Worm (Caenorhabditis elegans): Measurements from ENCODE around the gene nhr-161.

Gene nhr-161

DNA sequence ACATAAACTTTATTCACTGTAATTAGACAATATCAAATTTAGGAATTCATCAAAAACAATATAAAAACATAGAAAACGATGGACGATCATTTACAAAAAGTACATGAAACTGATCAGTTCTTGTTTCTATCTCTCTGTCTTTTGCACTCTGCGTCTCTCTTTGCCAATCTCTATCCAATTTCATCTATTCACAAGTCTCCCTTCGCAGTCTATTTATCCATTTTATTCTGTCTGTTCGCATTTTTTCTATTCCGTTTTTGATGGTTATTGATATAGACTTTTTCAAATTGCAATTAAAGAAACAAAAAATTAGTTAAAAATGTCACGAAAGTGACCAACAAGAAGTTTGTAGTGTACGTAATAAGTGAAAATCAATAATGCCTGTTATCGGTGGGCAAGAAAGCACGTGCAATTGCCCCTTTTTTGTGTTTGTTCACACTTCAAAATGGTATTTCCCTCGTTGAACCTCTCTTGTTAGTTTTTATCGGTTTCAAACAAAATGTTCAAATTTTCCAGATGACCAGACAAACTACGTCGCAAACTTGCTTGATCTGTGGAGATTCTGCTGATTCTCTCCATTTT, 15.7 kb upstream of the nhr-161 start, which contains the start of gene nhr-42 (continued):
- no peak for TF ChIP-seq dmd-4 (tag; optimal IDR thresholded peaks at IDR 0.05)
- TF ChIP-seq nhr-6 (tag; optimal IDR thresholded peaks at IDR 0.05), result no peak
- no peak for TF ChIP-seq elt-3 (tag; optimal IDR thresholded peaks at IDR 0.05)
- no peak for TF ChIP-seq nhr-21 (tag; optimal IDR thresholded peaks at IDR 0.05)
- TF ChIP-seq ztf-1 (GFP tag; conservative IDR thresholded peaks at IDR 0.05), result no peak
- no peak for TF ChIP-seq elt-1 (tag; optimal IDR thresholded peaks at IDR 0.05)
- TF ChIP-seq unc-62 (GFP tag; optimal IDR thresholded peaks at IDR 0.05), result no peak
- TF ChIP-seq crh-2 (tag; optimal IDR thresholded peaks at IDR 0.05), result peak; percentile 33
- no peak for TF ChIP-seq skn-1 (tag; optimal IDR thresholded peaks at IDR 0.05)
- TF ChIP-seq blmp-1 (tag; optimal IDR thresholded peaks at IDR 0.05; ENCODE audit: insufficient read depth), result no peak
- no peak for TF ChIP-seq ceh-82 (tag; optimal IDR thresholded peaks at IDR 0.05)
- no peak for TF ChIP-seq alr-1 (tag; optimal IDR thresholded peaks at IDR 0.05)

DNA sequence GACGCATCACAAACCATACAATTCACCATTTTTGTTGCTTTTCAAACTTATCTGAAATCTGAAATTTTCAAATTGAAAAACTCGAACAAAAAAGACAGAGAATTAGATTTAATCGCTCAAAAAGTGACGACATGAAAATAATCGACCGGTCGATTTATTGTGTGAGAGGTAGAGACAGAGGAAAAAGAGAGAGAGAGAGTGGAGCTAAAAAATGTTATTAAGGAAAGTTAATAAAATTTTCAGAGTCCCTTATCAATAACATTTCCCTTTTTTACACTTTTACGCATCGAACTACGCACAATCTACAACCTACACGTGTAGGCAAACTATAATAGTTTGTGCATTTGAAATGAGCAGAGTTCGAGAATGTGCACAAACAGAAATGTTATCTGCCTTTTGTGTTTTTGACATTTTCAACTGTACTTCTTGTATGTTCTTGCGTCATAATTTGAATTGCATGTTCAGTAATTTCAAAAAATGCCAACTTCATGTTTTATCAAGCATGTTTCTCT, 14.4 kb upstream of the nhr-161 start, which contains the start of gene nhr-107:
Gene nhr-107, minus strand, starts transcription at position 51 of the 512 bp plus-strand sequence.
- TF ChIP-seq fos-1 (tag; optimal IDR thresholded peaks at IDR 0.05), result peak; percentile 13
- TF ChIP-seq sem-4 (tag; optimal IDR thresholded peaks at IDR 0.05), result no peak
- TF ChIP-seq elt-3 (tag; optimal IDR thresholded peaks at IDR 0.05), result no peak
- TF ChIP-seq skn-1 (tag; optimal IDR thresholded peaks at IDR 0.05), result no peak
- peak; percentile 27 for TF ChIP-seq sma-9 (GFP tag; optimal IDR thresholded peaks at IDR 0.05)
- TF ChIP-seq sma-9 (tag; optimal IDR thresholded peaks at IDR 0.05), result no peak

DNA sequence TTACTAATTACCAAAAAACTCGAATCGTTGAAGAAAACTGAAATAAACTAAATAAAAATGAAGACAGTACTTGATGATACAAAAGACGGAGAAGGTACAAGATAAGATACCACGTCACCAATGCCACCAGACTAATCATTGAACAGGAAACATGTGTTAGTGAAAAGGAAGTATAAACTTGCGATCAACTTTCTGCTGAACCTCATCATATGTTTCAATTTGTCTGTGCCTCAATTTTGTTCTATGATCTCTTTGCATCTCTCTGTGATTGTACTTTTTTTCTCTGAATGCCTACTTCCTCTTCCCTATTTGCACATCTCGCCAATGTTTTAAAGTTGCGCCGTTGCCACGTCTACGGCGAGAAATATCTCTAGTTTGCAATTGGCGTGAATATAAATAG, 11.3 kb upstream of the nhr-161 start:
- TF ChIP-seq ceh-16 (tag; optimal IDR thresholded peaks at IDR 0.05) (no peak), F13H6.1 (tag; optimal IDR thresholded peaks at IDR 0.05) (peak; percentile 63), alr-1 (tag; optimal IDR thresholded peaks at IDR 0.05) (no peak), ztf-11 (tag; optimal IDR thresholded peaks at IDR 0.05) (no peak), mab-5 (tag; optimal IDR thresholded peaks at IDR 0.05) (no peak), mdl-1 (tag; optimal IDR thresholded peaks at IDR 0.05) (no peak), R02D3.7 (tag; optimal IDR thresholded peaks at IDR 0.05) (no peak), C34F6.9 (tag; optimal IDR thresholded peaks at IDR 0.05) (no peak), sem-4 (tag; optimal IDR thresholded peaks at IDR 0.05) (peak; percentile 17), mbf-1 (tag; optimal IDR thresholded peaks at IDR 0.05) (no peak), peb-1 (tag; optimal IDR thresholded peaks at IDR 0.05) (no peak), unc-55 (GFP tag; optimal IDR thresholded peaks at IDR 0.05) (no peak), nhr-21 (tag; optimal IDR thresholded peaks at IDR 0.05) (peak; percentile 84), nhr-237 (tag; optimal IDR thresholded peaks at IDR 0.05) (no peak), ZK546.5 (tag; optimal IDR thresholded peaks at IDR 0.05) (no peak), nhr-129 (tag; optimal IDR thresholded peaks at IDR 0.05) (peak; percentile 76), nhr-10 (tag; optimal IDR thresholded peaks at IDR 0.05) (no peak), nhr-11 (tag; optimal IDR thresholded peaks at IDR 0.05) (no peak), egl-27 (tag; optimal IDR thresholded peaks at IDR 0.05) (peak; percentile 42), snpc-4 (tag; optimal IDR thresholded peaks at IDR 0.05) (no peak), elt-3 (tag; optimal IDR thresholded peaks at IDR 0.05) (no peak), skn-1 (tag; optimal IDR thresholded peaks at IDR 0.05) (peak; percentile 47), Y55F3AM.14 (GFP tag; optimal IDR thresholded peaks at IDR 0.05) (no peak), lsy-2 (tag; optimal IDR thresholded peaks at IDR 0.05) (peak in 1 of 2 experiments; percentile 36), sma-3 (GFP tag; optimal IDR thresholded peaks at IDR 0.05) (peak; percentile 65), lin-11 (tag; optimal IDR thresholded peaks at IDR 0.05) (no peak), fos-1 (tag; optimal IDR thresholded peaks at IDR 0.05) (peak; percentile 60), elt-1 (tag; optimal IDR thresholded peaks at IDR 0.05) (no peak), nhr-6 (tag; optimal IDR thresholded peaks at IDR 0.05) (peak; percentile 37), sma-9 (GFP tag; optimal IDR thresholded peaks at IDR 0.05) (peak; percentile 96), sma-9 (tag; optimal IDR thresholded peaks at IDR 0.05) (no peak), crh-2 (tag; optimal IDR thresholded peaks at IDR 0.05) (peak; percentile 86), dmd-4 (tag; optimal IDR thresholded peaks at IDR 0.05) (no peak), nhr-25 (tag; optimal IDR thresholded peaks at IDR 0.05) (peak; percentile 46), zag-1 (tag; optimal IDR thresholded peaks at IDR 0.05) (no peak), lin-13 (GFP tag; optimal IDR thresholded peaks at IDR 0.05) (no peak), aly-2 (tag; optimal IDR thresholded peaks at IDR 0.05) (no peak), nhr-77 (tag; optimal IDR thresholded peaks at IDR 0.05) (no peak), ztf-1 (GFP tag; conservative IDR thresholded peaks at IDR 0.05) (no peak), ceh-82 (tag; optimal IDR thresholded peaks at IDR 0.05) (no peak), nhr-23 (tag; optimal IDR thresholded peaks at IDR 0.05) (no peak), blmp-1 (tag; optimal IDR thresholded peaks at IDR 0.05; ENCODE audit: insufficient read depth) (peak; percentile 93), lin-39 (tag; optimal IDR thresholded peaks at IDR 0.05) (no peak), ama-1 (optimal IDR thresholded peaks at IDR 0.05) (no peak), gmeb-1 (tag; optimal IDR thresholded peaks at IDR 0.05) (peak; percentile 12), nhr-12 (tag; optimal IDR thresholded peaks at IDR 0.05) (no peak), unc-62 (GFP tag; optimal IDR thresholded peaks at IDR 0.05) (no peak)

All from whole organism, L2 larva.